Fruit fly (Drosophila melanogaster) whole organism, embryonic: ENCODE data around the gene mbm.
A peak's percentile ranks its signal among the peaks of the same experiment; 100 is the strongest.

Source experiments
- Bgb ChIP-seq: fragments of 200-800 bp; sonication (Bioruptor generic); IDR thresholded peaks from 2 replicates; pipeline ENCODE4 v1.3.6; 2022; ENCODE audit warnings: missing biosample characterization, missing genetic modification characterization; ENCODE audit not compliant: partially characterized antibody
- CG10147 ChIP-seq: fragments of 200-800 bp; sonication (Bioruptor generic); optimal IDR thresholded peaks from 2 replicates; lab custom pipeline; 2019; ENCODE audit warnings: missing biosample characterization, mild to moderate bottlenecking, missing genetic modification characterization, moderate library complexity
- CG10274 ChIP-seq: fragments of 200-800 bp; sonication (Bioruptor generic); optimal IDR thresholded peaks from 3 replicates; lab custom pipeline; 2017; ENCODE audit warnings: missing biosample characterization, mild to moderate bottlenecking, missing genetic modification characterization
- CG10543 ChIP-seq: fragments of 200-800 bp; sonication (Bioruptor generic); optimal IDR thresholded peaks from 3 replicates; lab custom pipeline; 2017; ENCODE audit warnings: missing biosample characterization, mild to moderate bottlenecking, missing genetic modification characterization, moderate library complexity
- CG11560 ChIP-seq: fragments of 200-800 bp; sonication (Bioruptor generic); IDR thresholded peaks from 3 replicates; pipeline ENCODE4 v1.3.6; 2022; ENCODE audit warnings: missing biosample characterization, missing genetic modification characterization
- CG13287 ChIP-seq: fragments of 200-800 bp; sonication (Bioruptor generic); IDR thresholded peaks from 2 replicates; pipeline ENCODE4 v1.3.6; 2022; ENCODE audit warnings: missing biosample characterization, missing genetic modification characterization; ENCODE audit not compliant: partially characterized antibody
- CG13296 ChIP-seq: fragments of 200-800 bp; sonication (Bioruptor generic); optimal IDR thresholded peaks from 3 replicates; lab custom pipeline; 2018; ENCODE audit warnings: missing biosample characterization, mild to moderate bottlenecking, missing genetic modification characterization
- CG13775 ChIP-seq: fragments of 200-800 bp; sonication (Bioruptor generic); optimal IDR thresholded peaks from 3 replicates; lab custom pipeline; 2017; ENCODE audit warnings: missing biosample characterization, mild to moderate bottlenecking, missing genetic modification characterization
- CG1529 ChIP-seq: fragments of 200-800 bp; sonication (Bioruptor generic); optimal IDR thresholded peaks from 3 replicates; lab custom pipeline; 2018; ENCODE audit warnings: missing biosample characterization, missing genetic modification characterization
- CG15601 ChIP-seq: fragments of 200-800 bp; sonication (Bioruptor generic); optimal IDR thresholded peaks from 3 replicates; lab custom pipeline; 2019; ENCODE audit warnings: missing biosample characterization, mild to moderate bottlenecking, missing genetic modification characterization, moderate library complexity
- CG16813 ChIP-seq: fragments of 200-800 bp; sonication (Bioruptor generic); IDR thresholded peaks from 3 replicates; pipeline ENCODE4 v1.3.6; 2022; ENCODE audit warnings: missing biosample characterization, missing genetic modification characterization; ENCODE audit not compliant: partially characterized antibody
- CG17829 ChIP-seq: fragments of 200-800 bp; optimal IDR thresholded peaks from 2 replicates; lab custom pipeline; 2019; ENCODE audit warnings: missing biosample characterization, mild to moderate bottlenecking, missing genetic modification characterization, moderate library complexity
- CG18262 ChIP-seq: fragments of 200-800 bp; optimal IDR thresholded peaks from 3 replicates; lab custom pipeline; 2019; ENCODE audit warnings: missing biosample characterization, mild to moderate bottlenecking, missing genetic modification characterization, moderate library complexity
- CG2116 ChIP-seq: fragments of 200-800 bp; sonication (Bioruptor generic); optimal IDR thresholded peaks from 3 replicates; lab custom pipeline; 2018; ENCODE audit warnings: missing biosample characterization, mild to moderate bottlenecking, missing genetic modification characterization
- CG2712 ChIP-seq: fragments of 200-800 bp; optimal IDR thresholded peaks from 3 replicates; lab custom pipeline; 2019; ENCODE audit warnings: missing biosample characterization, mild to moderate bottlenecking, missing genetic modification characterization, moderate library complexity
- CG2889 ChIP-seq: fragments of 200-800 bp; sonication (Bioruptor generic); IDR thresholded peaks from 3 replicates; pipeline ENCODE4 v1.3.6; 2022; ENCODE audit warnings: missing biosample characterization, missing genetic modification characterization
- CG30020 ChIP-seq: fragments of 200-800 bp; optimal IDR thresholded peaks from 2 replicates; lab custom pipeline; 2019; ENCODE audit warnings: missing biosample characterization, mild to moderate bottlenecking, missing genetic modification characterization, moderate library complexity
- CG3726 ChIP-seq: fragments of 200-800 bp; sonication (Bioruptor generic); IDR thresholded peaks from 3 replicates; pipeline ENCODE4, ENCODE4 v1.3.6; 2022; ENCODE audit warnings: missing biosample characterization, missing genetic modification characterization
- CG4360 ChIP-seq: fragments of 200-800 bp; sonication (Bioruptor generic); IDR thresholded peaks from 2 replicates; pipeline ENCODE4 v1.3.6; 2022; ENCODE audit warnings: missing biosample characterization, missing genetic modification characterization
- CG7372 ChIP-seq: fragments of 200-800 bp; sonication (Bioruptor generic); IDR thresholded peaks from 2 replicates; pipeline ENCODE4 v1.3.6; 2022; ENCODE audit warnings: missing biosample characterization, missing genetic modification characterization
- CG7987 ChIP-seq: fragments of 200-800 bp; sonication (Bioruptor generic); optimal IDR thresholded peaks from 2 replicates; lab custom pipeline; 2018; ENCODE audit warnings: missing biosample characterization, mild to moderate bottlenecking, missing genetic modification characterization, moderate library complexity
- CG8388 ChIP-seq: fragments of 200-800 bp; sonication (Bioruptor generic); optimal IDR thresholded peaks from 2 replicates; lab custom pipeline; 2019; ENCODE audit warnings: missing biosample characterization, mild to moderate bottlenecking, missing genetic modification characterization, moderate library complexity
- CG9817 ChIP-seq: fragments of 200-800 bp; sonication (Bioruptor generic); optimal IDR thresholded peaks from 2 replicates; lab custom pipeline; 2018; ENCODE audit warnings: missing biosample characterization, mild to moderate bottlenecking, missing genetic modification characterization, moderate library complexity
- Deaf1 ChIP-seq: fragments of 200-800 bp; optimal IDR thresholded peaks from 3 replicates; lab custom pipeline; 2019; ENCODE audit warnings: missing biosample characterization, mild to moderate bottlenecking, missing genetic modification characterization, moderate library complexity
- Dll ChIP-seq: fragments of 200-800 bp; sonication (Bioruptor generic); IDR thresholded peaks from 4 replicates; pipeline ENCODE4 v1.3.6; 2022; ENCODE audit warnings: missing biosample characterization, missing genetic modification characterization; ENCODE audit not compliant: partially characterized antibody
- E2f2 ChIP-seq: fragments of 200-800 bp; sonication (Bioruptor generic); IDR thresholded peaks from 2 replicates; pipeline ENCODE4 v1.3.6; 2022; ENCODE audit warnings: missing biosample characterization, missing genetic modification characterization
- HLH54F ChIP-seq: fragments of 200-800 bp; sonication (Bioruptor generic); optimal IDR thresholded peaks from 3 replicates; lab custom pipeline; 2016; ENCODE audit warnings: missing biosample characterization, missing genetic modification characterization
- Hr39 ChIP-seq: fragments of >200 bp; optimal IDR thresholded peaks from 2 replicates; lab custom pipeline; 2017
- Med ChIP-seq: fragments of 200-800 bp; sonication (Bioruptor generic); peaks from one replicate; lab custom pipeline; 2016; ENCODE audit warnings: missing biosample characterization, missing genetic modification characterization, mild to moderate bottlenecking, inconsistent platforms, moderate library complexity
- Meics ChIP-seq: fragments of 200-800 bp; sonication (Bioruptor generic); optimal IDR thresholded peaks from 2 replicates; lab custom pipeline; 2017; ENCODE audit warnings: missing biosample characterization, mild to moderate bottlenecking, missing genetic modification characterization
- NfI ChIP-seq: fragments of 200-800 bp; sonication (Bioruptor generic); optimal IDR thresholded peaks from 3 replicates; lab custom pipeline; 2018; ENCODE audit warnings: missing biosample characterization, mild to moderate bottlenecking, missing genetic modification characterization, moderate library complexity
- Rfx ChIP-seq: fragments of 200-800 bp; sonication (Bioruptor generic); IDR thresholded peaks from 2 replicates; pipeline ENCODE4 v1.3.6; 2022; ENCODE audit warnings: missing biosample characterization, missing genetic modification characterization
- Sry-β ChIP-seq: fragments of 200-800 bp; sonication (Bioruptor generic); optimal IDR thresholded peaks from 2 replicates; lab custom pipeline; 2018; ENCODE audit warnings: missing biosample characterization, mild to moderate bottlenecking, missing genetic modification characterization, moderate library complexity
- TFAM ChIP-seq: fragments of 200-800 bp; sonication (Bioruptor generic); optimal IDR thresholded peaks from 2 replicates; lab custom pipeline; 2017; ENCODE audit warnings: missing biosample characterization, missing genetic modification characterization, inconsistent platforms
- bigmax ChIP-seq: fragments of 200-800 bp; sonication (Bioruptor generic); optimal IDR thresholded peaks from 2 replicates; lab custom pipeline; 2018; ENCODE audit warnings: missing biosample characterization, mild to moderate bottlenecking, missing genetic modification characterization
- cwo ChIP-seq: fragments of 200-800 bp; sonication (Bioruptor generic); optimal IDR thresholded peaks from 3 replicates; lab custom pipeline; 2017; ENCODE audit warnings: missing biosample characterization, missing genetic modification characterization, mild to moderate bottlenecking, moderate library complexity, missing genetic modification reagents
- danr ChIP-seq: fragments of 200-800 bp; sonication (Bioruptor generic); IDR thresholded peaks from 2 replicates; pipeline ENCODE4 v1.3.6; 2022; ENCODE audit warnings: missing biosample characterization, missing genetic modification characterization
- dm ChIP-seq: fragments of 200-800 bp; sonication (Bioruptor generic); optimal IDR thresholded peaks from 3 replicates; lab custom pipeline; 2016; ENCODE audit warnings: missing biosample characterization, missing genetic modification characterization
- dpn ChIP-seq, 2 experiments: fragments of 200-800 bp; sonication (Bioruptor generic); optimal IDR thresholded peaks; 3 replicates each; lab custom pipeline; 2016; ENCODE audit warnings: missing biosample characterization in 2 of 2, missing genetic modification characterization in 2 of 2
- gem ChIP-seq: fragments of 200-800 bp; sonication (Bioruptor generic); optimal IDR thresholded peaks from 2 replicates; lab custom pipeline; 2019; ENCODE audit warnings: missing biosample characterization, mild to moderate bottlenecking, missing genetic modification characterization, moderate library complexity
- gro ChIP-seq: fragments of 200-800 bp; sonication (Bioruptor generic); optimal IDR thresholded peaks from 2 replicates; lab custom pipeline; 2016; ENCODE audit warnings: missing biosample characterization, missing genetic modification characterization
- nerfin-1 ChIP-seq: fragments of 200-800 bp; sonication (Bioruptor generic); optimal IDR thresholded peaks from 3 replicates; lab custom pipeline; 2019; ENCODE audit warnings: missing biosample characterization, mild to moderate bottlenecking, missing genetic modification characterization, moderate library complexity
- phol ChIP-seq: fragments of 200-800 bp; sonication (Bioruptor generic); optimal IDR thresholded peaks from 3 replicates; lab custom pipeline; 2018; ENCODE audit warnings: missing biosample characterization, mild to moderate bottlenecking, missing genetic modification characterization, moderate library complexity
- pita ChIP-seq: fragments of 200-800 bp; sonication (Bioruptor generic); optimal IDR thresholded peaks from 2 replicates; lab custom pipeline; 2017; ENCODE audit warnings: missing biosample characterization, mild to moderate bottlenecking, missing genetic modification characterization
- rib ChIP-seq: fragments of 200-800 bp; sonication (Bioruptor generic); IDR thresholded peaks from 2 replicates; pipeline ENCODE4 v1.3.6; 2022; ENCODE audit warnings: missing biosample characterization, missing genetic modification characterization
- sens-2 ChIP-seq: fragments of 200-800 bp; sonication (Bioruptor generic); IDR thresholded peaks from 2 replicates; pipeline ENCODE4 v1.3.6; 2022; ENCODE audit warnings: missing biosample characterization, missing genetic modification characterization
- seq ChIP-seq: fragments of 200-800 bp; sonication (Bioruptor generic); IDR thresholded peaks from 2 replicates; pipeline ENCODE4 v1.3.6; 2022; ENCODE audit warnings: missing biosample characterization, missing genetic modification characterization
- stc ChIP-seq: fragments of 200-800 bp; sonication (Bioruptor generic); IDR thresholded peaks from 2 replicates; pipeline ENCODE4 v1.3.6; 2022; ENCODE audit warnings: missing biosample characterization, missing genetic modification characterization
- stwl ChIP-seq: fragments of 200-800 bp; sonication (Bioruptor generic); optimal IDR thresholded peaks from 3 replicates; lab custom pipeline; 2018; ENCODE audit warnings: missing biosample characterization, mild to moderate bottlenecking, missing genetic modification characterization, moderate library complexity
- tx ChIP-seq: fragments of 200-800 bp; sonication (Bioruptor generic); optimal IDR thresholded peaks from 2 replicates; lab custom pipeline; 2016; ENCODE audit warnings: missing biosample characterization, missing genetic modification characterization
- vnd ChIP-seq: fragments of 200-800 bp; sonication (Bioruptor generic); IDR thresholded peaks from 3 replicates; pipeline ENCODE4 v1.3.6; 2022; ENCODE audit warnings: missing biosample characterization, missing genetic modification characterization; ENCODE audit not compliant: partially characterized antibody

The mbm gene

dm6 chr2L:273603-274002, at the start of gene mbm, which contains the start of gene CG11555 (continued):
- TF ChIP-seq CG4360 = no peak
- no peak for TF ChIP-seq CG1529 (GFP tag; lab: Kevin White, UChicago)
- no peak for TF ChIP-seq rib (GFP tag; lab: Robert Waterston, UW)
- no peak for TF ChIP-seq stc
- TF ChIP-seq gro (GFP tag; lab: Kevin White, UChicago) = no peak
- no peak for TF ChIP-seq seq (GFP tag; lab: Robert Waterston, UW)
- TF ChIP-seq Meics (GFP tag; lab: Kevin White, UChicago) = peak; percentile 40
- TF ChIP-seq CG3726 (GFP tag; lab: Robert Waterston, UW) = no peak
- peak; percentile 4 for TF ChIP-seq CG9817 (tag; lab: Kevin White, UChicago)
- TF ChIP-seq HLH54F (GFP tag; lab: Kevin White, UChicago) = no peak
- TF ChIP-seq TFAM (GFP tag; lab: Kevin White, UChicago) = no peak
- TF ChIP-seq Dll = peak; percentile 74
- TF ChIP-seq danr (GFP tag; lab: Robert Waterston, UW) = no peak
- TF ChIP-seq NfI (GFP tag; lab: Kevin White, UChicago) = peak; percentile 24
- TF ChIP-seq CG16813 (GFP tag; lab: Robert Waterston, UW) = peak; percentile 51; the same call in 1 of the 3 replicates
- peak; percentile 84 for TF ChIP-seq dm (GFP tag; lab: Kevin White, UChicago)
- 0 out of 2 replicates have a peak, but pooled peaks have one; percentile 27 for TF ChIP-seq E2f2 (GFP tag; lab: Robert Waterston, UW)
- TF ChIP-seq Deaf1 (tag; lab: Kevin White, UChicago) = peak; percentile 20
- TF ChIP-seq CG11560 (tag; lab: Robert Waterston, UW) = no peak
- no peak for TF ChIP-seq CG7987
- peak; percentile 36 for TF ChIP-seq nerfin-1
- TF ChIP-seq sens-2 (GFP tag; lab: Robert Waterston, UW) = no peak
- peak; percentile 98 for TF ChIP-seq Sry-β
- TF ChIP-seq CG30020 (tag; lab: Kevin White, UChicago) = peak; percentile 59
- no peak for TF ChIP-seq Bgb (GFP tag; lab: Robert Waterston, UW)
- TF ChIP-seq CG13296 = peak; percentile 40
- TF ChIP-seq phol (tag; lab: Kevin White, UChicago) = peak; percentile 56
- peak; percentile 8 for TF ChIP-seq stwl (tag; lab: Kevin White, UChicago)
- peak; percentile 43 for TF ChIP-seq CG18262
- TF ChIP-seq CG2712 (tag; lab: Kevin White, UChicago) = peak; percentile 46
- no peak for TF ChIP-seq pita
- TF ChIP-seq CG10274 (GFP tag; lab: Kevin White, UChicago) = no peak
- no peak for TF ChIP-seq vnd (GFP tag; lab: Robert Waterston, UW)
- peak; percentile 61 for TF ChIP-seq Med (GFP tag; lab: Kevin White, UChicago)
- TF ChIP-seq Hr39 = no peak
- TF ChIP-seq CG17829 (tag; lab: Kevin White, UChicago) = peak; percentile 60
- peak; percentile 79 for TF ChIP-seq bigmax (GFP tag; lab: Kevin White, UChicago)
- TF ChIP-seq gem = no peak
- TF ChIP-seq tx = no peak
- TF ChIP-seq Rfx (GFP tag; lab: Robert Waterston, UW) = no peak; the same call in 1 of the 2 replicates
- peak; percentile 51 for TF ChIP-seq CG10147
- TF ChIP-seq CG7372 (GFP tag; lab: Robert Waterston, UW) = no peak
- TF ChIP-seq CG2116 (GFP tag; lab: Kevin White, UChicago) = peak; percentile 61
- TF ChIP-seq CG10543 = peak; percentile 11
- peak in 1 of 2 experiments; percentile 19 for TF ChIP-seq dpn (GFP tag; optimal IDR thresholded peaks at IDR 0.05; lab: Kevin White, UChicago)
- peak; percentile 34 for TF ChIP-seq CG15601
- peak; percentile 34 for TF ChIP-seq CG13775
- TF ChIP-seq CG8388 (GFP tag; lab: Kevin White, UChicago) = peak; percentile 13
- peak; percentile 81 for TF ChIP-seq cwo (GFP tag; lab: Kevin White, UChicago)
- TF ChIP-seq CG13287 (GFP tag; lab: Robert Waterston, UW) = peak; percentile 73
- no peak for TF ChIP-seq CG2889 (GFP tag; lab: Robert Waterston, UW)
